Worm (Caenorhabditis elegans): ENCODE data around the gene hel-1.

hel-1 gene

ce11 chrII:8353288-8353687 lies 24.6 kb upstream of the hel-1 start:
- TF ChIP-seq lin-13 (GFP tag; optimal IDR thresholded peaks at IDR 0.05), result no peak
- no peak for TF ChIP-seq alr-1 (tag; optimal IDR thresholded peaks at IDR 0.05)
- no peak for TF ChIP-seq lin-39 (tag; optimal IDR thresholded peaks at IDR 0.05)
- no peak for TF ChIP-seq unc-39 (tag; optimal IDR thresholded peaks at IDR 0.05)
- TF ChIP-seq C34F6.9 (tag; optimal IDR thresholded peaks at IDR 0.05), result no peak
- TF ChIP-seq lin-11 (tag; optimal IDR thresholded peaks at IDR 0.05), result no peak
- TF ChIP-seq elt-3 (tag; optimal IDR thresholded peaks at IDR 0.05), result no peak
- no peak for TF ChIP-seq nhr-25 (tag; optimal IDR thresholded peaks at IDR 0.05)
- TF ChIP-seq ceh-16 (tag; optimal IDR thresholded peaks at IDR 0.05), result no peak
- no peak for TF ChIP-seq ztf-11 (tag; optimal IDR thresholded peaks at IDR 0.05)
- no peak for TF ChIP-seq ztf-4 (tag; optimal IDR thresholded peaks at IDR 0.05)
- no peak for TF ChIP-seq ama-1 (optimal IDR thresholded peaks at IDR 0.05)
- TF ChIP-seq ztf-1 (GFP tag; conservative IDR thresholded peaks at IDR 0.05), result no peak
- TF ChIP-seq Y55F3AM.14 (GFP tag; optimal IDR thresholded peaks at IDR 0.05), result no peak
- TF ChIP-seq egl-27 (tag; optimal IDR thresholded peaks at IDR 0.05), result no peak
- TF ChIP-seq gmeb-1 (tag; optimal IDR thresholded peaks at IDR 0.05), result no peak
- TF ChIP-seq ceh-82 (tag; optimal IDR thresholded peaks at IDR 0.05), result no peak
- no peak for TF ChIP-seq elt-1 (tag; optimal IDR thresholded peaks at IDR 0.05)
- no peak for TF ChIP-seq sma-3 (GFP tag; optimal IDR thresholded peaks at IDR 0.05)
- TF ChIP-seq nhr-6 (tag; optimal IDR thresholded peaks at IDR 0.05), result no peak

ce11 chrII:8346384-8346783 lies 17.7 kb upstream of the hel-1 start, which contains the start of gene eff-1:
Gene eff-1, plus strand, starts transcription at chrII:8346684.
- TF ChIP-seq lin-11 (tag; optimal IDR thresholded peaks at IDR 0.05), result no peak
- no peak for TF ChIP-seq nhr-11 (tag; optimal IDR thresholded peaks at IDR 0.05)
- no peak for TF ChIP-seq ceh-16 (tag; optimal IDR thresholded peaks at IDR 0.05)
- TF ChIP-seq egl-27 (tag; optimal IDR thresholded peaks at IDR 0.05), result no peak

DNA sequence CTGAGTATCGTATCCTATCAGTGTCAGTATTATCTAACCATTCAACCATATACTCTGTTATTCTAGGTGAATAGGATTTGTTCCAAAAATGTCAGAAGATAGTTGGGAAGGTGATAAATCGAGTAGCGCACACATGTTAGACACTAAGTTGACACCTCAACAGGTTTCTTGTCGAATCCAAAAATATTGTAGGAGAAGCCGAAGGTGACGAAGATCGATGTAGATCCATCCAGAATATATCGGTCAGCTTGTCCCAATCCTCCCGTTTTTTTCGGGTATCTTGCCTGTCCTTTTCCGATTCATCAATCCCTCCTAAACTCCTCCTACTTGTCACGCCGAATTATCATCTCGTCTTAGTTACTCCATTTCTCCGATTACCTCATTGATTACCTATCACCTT lies 16.9 kb upstream of the hel-1 start:
- TF ChIP-seq lin-39 (tag; optimal IDR thresholded peaks at IDR 0.05) (no peak), nhr-21 (tag; optimal IDR thresholded peaks at IDR 0.05) (peak; percentile 50)

- no peak for TF ChIP-seq F13H6.1 (tag; optimal IDR thresholded peaks at IDR 0.05)
- TF ChIP-seq nhr-21 (tag; optimal IDR thresholded peaks at IDR 0.05), result no peak
- TF ChIP-seq peb-1 (tag; optimal IDR thresholded peaks at IDR 0.05), result no peak
- no peak for TF ChIP-seq lin-39 (tag; optimal IDR thresholded peaks at IDR 0.05)
- no peak for TF ChIP-seq mab-5 (tag; optimal IDR thresholded peaks at IDR 0.05)
- TF ChIP-seq ama-1 (optimal IDR thresholded peaks at IDR 0.05), result no peak
- TF ChIP-seq ztf-1 (GFP tag; conservative IDR thresholded peaks at IDR 0.05), result no peak
- TF ChIP-seq fos-1 (tag; optimal IDR thresholded peaks at IDR 0.05), result no peak
Observed at ce11 chrII:8344803-8345202, 16.1 kb upstream of the hel-1 start.

DNA sequence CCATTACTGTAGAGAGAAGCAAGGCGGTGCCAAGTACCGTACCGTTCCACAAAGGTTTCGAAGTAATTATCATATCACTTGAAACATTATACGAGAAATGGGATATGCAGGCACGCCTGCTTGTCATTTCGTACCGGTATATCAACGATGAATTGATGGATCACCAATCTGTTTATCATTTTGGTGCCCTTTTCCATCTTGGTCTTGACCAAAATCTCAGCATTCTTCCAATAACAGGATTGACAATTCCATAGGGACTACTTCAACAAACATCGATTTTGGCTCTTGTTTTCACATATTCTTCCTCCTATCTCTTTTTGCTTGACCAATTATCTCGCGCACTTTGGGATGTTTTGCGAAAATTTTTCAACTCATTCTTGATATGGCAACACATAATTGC lies 10.4 kb upstream of the hel-1 start:
- TF ChIP-seq nhr-77 (tag; optimal IDR thresholded peaks at IDR 0.05) (no peak), skn-1 (tag; optimal IDR thresholded peaks at IDR 0.05) (no peak), ztf-1 (GFP tag; conservative IDR thresholded peaks at IDR 0.05) (no peak), mdl-1 (tag; optimal IDR thresholded peaks at IDR 0.05) (no peak), elt-1 (tag; optimal IDR thresholded peaks at IDR 0.05) (no peak), nhr-10 (tag; optimal IDR thresholded peaks at IDR 0.05) (no peak), Y55F3AM.14 (GFP tag; optimal IDR thresholded peaks at IDR 0.05) (no peak), aly-2 (tag; optimal IDR thresholded peaks at IDR 0.05) (no peak), snpc-4 (tag; optimal IDR thresholded peaks at IDR 0.05) (no peak), lin-13 (GFP tag; optimal IDR thresholded peaks at IDR 0.05) (no peak), peb-1 (tag; optimal IDR thresholded peaks at IDR 0.05) (no peak), blmp-1 (tag; optimal IDR thresholded peaks at IDR 0.05; ENCODE audit: insufficient read depth) (no peak)

ce11 chrII:8333643-8334042 lies 5.0 kb upstream of the hel-1 start, which contains the start of gene C26D10.7:
Gene C26D10.7, plus strand, starts transcription at chrII:8333943.
- no peak for TF ChIP-seq lin-11 (tag; optimal IDR thresholded peaks at IDR 0.05)
- TF ChIP-seq lin-13 (GFP tag; optimal IDR thresholded peaks at IDR 0.05), result no peak
- no peak for TF ChIP-seq zag-1 (tag; optimal IDR thresholded peaks at IDR 0.05)
